Worm (Caenorhabditis elegans): ENCODE data around the gene pqn-74.

ce11 chrIV:13371699-13372098 is 40.5 kb upstream of the pqn-74 start, which contains the start of gene Y62E10A.6:
- TF ChIP-seq tab-1 (GFP tag; IDR thresholded peaks at IDR 0.05), result no peak
- TF ChIP-seq klf-2 (GFP tag; conservative IDR thresholded peaks at IDR 0.05), result no peak
- TF ChIP-seq med-1 (GFP tag; optimal IDR thresholded peaks at IDR 0.05; ENCODE audit: insufficient read depth), result no peak
- no peak for TF ChIP-seq ztf-29 (GFP tag; IDR thresholded peaks at IDR 0.05)
- TF ChIP-seq ztf-23 (GFP tag; IDR thresholded peaks at IDR 0.05), result no peak
